4 fruit fly cellular contexts compared by ENCODE assay signal in the genomic region with DNA sequence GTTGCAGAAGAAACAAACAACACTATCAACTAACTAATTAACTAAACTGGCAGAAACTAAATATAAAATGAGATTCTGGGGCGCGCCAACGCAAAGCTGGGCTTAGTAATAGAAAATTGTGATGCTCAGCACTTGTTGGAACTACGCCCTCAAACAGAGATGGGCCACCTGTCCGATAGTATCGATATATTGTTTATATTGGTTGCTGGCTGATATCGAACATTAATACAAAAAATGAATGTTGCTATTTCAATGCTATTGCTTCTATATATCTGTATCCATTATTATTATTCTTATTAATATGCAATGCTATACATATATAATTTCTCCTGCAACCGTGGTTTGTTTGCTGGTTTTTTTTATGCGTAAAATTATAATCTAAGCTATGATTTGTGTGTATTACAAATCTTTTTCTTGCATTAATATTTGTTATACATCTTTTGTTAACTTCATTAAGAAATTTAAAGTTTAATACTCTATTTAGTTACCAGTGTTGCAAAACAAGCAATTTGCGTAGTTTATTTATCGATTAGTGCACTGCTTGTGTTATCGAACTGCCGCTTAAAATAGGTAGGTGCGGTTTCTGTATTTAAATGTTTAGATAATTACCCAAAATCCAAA.
TF ChIP-seq lines count a peak whose summit lies in the region.

A gene (minus strand): TSS at position 195 of the 621 bp plus-strand sequence.

- TF ChIP-seq CTCF in whole organism, embryonic (GFP tag; optimal IDR thresholded peaks at IDR 0.05; lab: Kevin White, UChicago) = no peak

TF ChIP-seq in whole organism, adult, 20 proteins besides CTCF, POLR2A, EP300 and RAD21:
- TF ChIP-seq bab1 (GFP tag; optimal IDR thresholded peaks at IDR 0.05; lab: Kevin White, UChicago) (peak; percentile 8), toe (GFP tag; optimal IDR thresholded peaks at IDR 0.05; lab: Kevin White, UChicago) (no peak), CG5204 (GFP tag; optimal IDR thresholded peaks at IDR 0.05; lab: Kevin White, UChicago) (peak; percentile 5), tj (GFP tag; optimal IDR thresholded peaks at IDR 0.05; lab: Kevin White, UChicago) (peak; percentile 80)

TF ChIP-seq in whole organism, embryonic, 481 proteins besides CTCF, POLR2A, EP300 and RAD21 (continues in another document):
- TF ChIP-seq nerfin-1 (tag; optimal IDR thresholded peaks at IDR 0.05; lab: Kevin White, UChicago) (peak; percentile 59), dmrt11E (tag; optimal IDR thresholded peaks at IDR 0.05; lab: Kevin White, UChicago) (peak; percentile 12), unc-4 (GFP tag; IDR thresholded peaks at IDR 0.05; lab: Robert Waterston, UW; ENCODE audit: partially characterized antibody) (peak; percentile 82), HLH4C (GFP tag; IDR thresholded peaks at IDR 0.05; lab: Robert Waterston, UW; ENCODE audit: partially characterized antibody) (peak; percentile 75), CG11696 (GFP tag; IDR thresholded peaks at IDR 0.05; lab: Robert Waterston, UW) (no peak), CG12659 (GFP tag; optimal IDR thresholded peaks at IDR 0.05; lab: Kevin White, UChicago) (peak; percentile 21), row (GFP tag; IDR thresholded peaks at IDR 0.05; lab: Robert Waterston, UW) (peak; percentile 58), HLH54F (GFP tag; optimal IDR thresholded peaks at IDR 0.05; lab: Kevin White, UChicago) (no peak), CG16779 (GFP tag; IDR thresholded peaks at IDR 0.05; lab: Robert Waterston, UW) (no peak), CG5953 (GFP tag; IDR thresholded peaks at IDR 0.05; lab: Robert Waterston, UW) (no peak), Dll (GFP tag; IDR thresholded peaks at IDR 0.05; lab: Robert Waterston, UW; ENCODE audit: partially characterized antibody) (peak; percentile 87; the same call in 3 of the 4 replicates), Sry-β (GFP tag; optimal IDR thresholded peaks at IDR 0.05; lab: Kevin White, UChicago) (peak; percentile 47), p53 (GFP tag; optimal IDR thresholded peaks at IDR 0.05; lab: Kevin White, UChicago) (no peak), dpn (GFP tag; optimal IDR thresholded peaks at IDR 0.05; lab: Kevin White, UChicago) (no peak), CG8290 (GFP tag; optimal IDR thresholded peaks at IDR 0.05; lab: Kevin White, UChicago) (peak; percentile 66), CG8290 (tag; optimal IDR thresholded peaks at IDR 0.05; lab: Kevin White, UChicago) (peak in 1 of 2 experiments; percentile 21), CG10267 (tag; optimal IDR thresholded peaks at IDR 0.05; lab: Kevin White, UChicago) (peak; percentile 90), sna (GFP tag; IDR thresholded peaks at IDR 0.05; lab: Robert Waterston, UW; ENCODE audit: partially characterized antibody) (peak; percentile 75), CG4282 (GFP tag; optimal IDR thresholded peaks at IDR 0.05; lab: Kevin White, UChicago) (no peak), pzg (GFP tag; optimal IDR thresholded peaks at IDR 0.05; lab: Kevin White, UChicago) (peak; percentile 32), MBD-R2 (GFP tag; IDR thresholded peaks at IDR 0.05; lab: Robert Waterston, UW) (peak; percentile 49), CG3281 (GFP tag; optimal IDR thresholded peaks at IDR 0.05; lab: Kevin White, UChicago) (no peak), scrt (GFP tag; optimal IDR thresholded peaks at IDR 0.05; lab: Kevin White, UChicago) (peak; percentile 32), Lhr (GFP tag; optimal IDR thresholded peaks at IDR 0.05; lab: Kevin White, UChicago) (peak; percentile 22), kay (GFP tag; optimal IDR thresholded peaks at IDR 0.05; lab: Kevin White, UChicago) (no peak)

TF ChIP-seq in whole organism, prepupa, 60 proteins besides CTCF, POLR2A, EP300 and RAD21 (continues in another document):
- TF ChIP-seq CG31627 (GFP tag; optimal IDR thresholded peaks at IDR 0.05; lab: Kevin White, UChicago) (no peak), fd59A (GFP tag; optimal IDR thresholded peaks at IDR 0.05; lab: Kevin White, UChicago) (no peak), Hr38 (GFP tag; optimal IDR thresholded peaks at IDR 0.05; lab: Kevin White, UChicago) (no peak), CG9139 (GFP tag; optimal IDR thresholded peaks at IDR 0.05; lab: Kevin White, UChicago) (no peak), fd85E (GFP tag; optimal IDR thresholded peaks at IDR 0.05; lab: Kevin White, UChicago) (no peak), CG10631 (GFP tag; optimal IDR thresholded peaks at IDR 0.05; lab: Kevin White, UChicago) (peak; percentile 30), CG8119 (GFP tag; IDR thresholded peaks at IDR 0.05; lab: Robert Waterston, UW) (no peak), eg (GFP tag; IDR thresholded peaks at IDR 0.05; lab: Robert Waterston, UW) (no peak), vri (GFP tag; optimal IDR thresholded peaks at IDR 0.05; lab: Kevin White, UChicago) (no peak), dac (GFP tag; optimal IDR thresholded peaks at IDR 0.05; lab: Kevin White, UChicago) (no peak), Ets21C (GFP tag; optimal IDR thresholded peaks at IDR 0.05; lab: Kevin White, UChicago) (no peak), CG11902 (GFP tag; optimal IDR thresholded peaks at IDR 0.05; lab: Kevin White, UChicago) (no peak), Smox (GFP tag; optimal IDR thresholded peaks at IDR 0.05; lab: Kevin White, UChicago) (no peak), salr (GFP tag; optimal IDR thresholded peaks at IDR 0.05; lab: Kevin White, UChicago) (no peak), Hr4 (GFP tag; optimal IDR thresholded peaks at IDR 0.05; lab: Kevin White, UChicago) (no peak), cyc (GFP tag; optimal IDR thresholded peaks at IDR 0.05; lab: Kevin White, UChicago) (no peak), svp (GFP tag; lab: Kevin White, UChicago) (peak; percentile 65), Eip75B (GFP tag; optimal IDR thresholded peaks at IDR 0.05; lab: Kevin White, UChicago) (no peak), CG3032 (tag; optimal IDR thresholded peaks at IDR 0.05; lab: Kevin White, UChicago) (no peak), spab (GFP tag; optimal IDR thresholded peaks at IDR 0.05; lab: Kevin White, UChicago) (no peak), CG15336 (GFP tag; IDR thresholded peaks at IDR 0.05; lab: Robert Waterston, UW) (no peak), lz (GFP tag; optimal IDR thresholded peaks at IDR 0.05; lab: Kevin White, UChicago) (no peak), CG6854 (GFP tag; optimal IDR thresholded peaks at IDR 0.05; lab: Kevin White, UChicago) (no peak), CG11294 (GFP tag; IDR thresholded peaks at IDR 0.05; lab: Robert Waterston, UW) (no peak), Met (GFP tag; optimal IDR thresholded peaks at IDR 0.05; lab: Kevin White, UChicago) (no peak), net (GFP tag; optimal IDR thresholded peaks at IDR 0.05; lab: Kevin White, UChicago) (no peak), ss (GFP tag; optimal IDR thresholded peaks at IDR 0.05; lab: Kevin White, UChicago) (no peak), CG8319 (GFP tag; optimal IDR thresholded peaks at IDR 0.05; lab: Kevin White, UChicago) (no peak), esn (GFP tag; optimal IDR thresholded peaks at IDR 0.05; lab: Kevin White, UChicago) (peak; percentile 30), acj6 (GFP tag; optimal IDR thresholded peaks at IDR 0.05; lab: Kevin White, UChicago) (peak; percentile 3)

TF ChIP-seq in whole organism, wandering third instar larva, 38 proteins besides CTCF, POLR2A, EP300 and RAD21:
- TF ChIP-seq foxo (GFP tag; optimal IDR thresholded peaks at IDR 0.05; lab: Kevin White, UChicago) (peak in 1 of 2 experiments; percentile 45), Hnf4 (GFP tag; optimal IDR thresholded peaks at IDR 0.05; lab: Kevin White, UChicago) (peak; percentile 16), Jra (GFP tag; optimal IDR thresholded peaks at IDR 0.05; lab: Kevin White, UChicago) (peak; percentile 12), rgr (GFP tag; optimal IDR thresholded peaks at IDR 0.05; lab: Kevin White, UChicago) (peak; percentile 17), Myc (optimal IDR thresholded peaks at IDR 0.05; lab: Kevin White, UChicago) (no peak), h (GFP tag; optimal IDR thresholded peaks at IDR 0.05; lab: Kevin White, UChicago) (no peak), woc (GFP tag; optimal IDR thresholded peaks at IDR 0.05; lab: Kevin White, UChicago) (peak; percentile 52), sage (GFP tag; optimal IDR thresholded peaks at IDR 0.05; lab: Kevin White, UChicago) (no peak), Hr83 (GFP tag; optimal IDR thresholded peaks at IDR 0.05; lab: Kevin White, UChicago; ENCODE audit: poor library complexity, severe bottlenecking) (peak; percentile 56), Rel (GFP tag; optimal IDR thresholded peaks at IDR 0.05; lab: Kevin White, UChicago) (no peak), Rel (tag; optimal IDR thresholded peaks at IDR 0.05; lab: Kevin White, UChicago) (no peak), pan (optimal IDR thresholded peaks at IDR 0.05; lab: Kevin White, UChicago) (no peak)
